Worm (Caenorhabditis elegans) whole organism, young adult: ENCODE results near the gene K11E4.6.

Experiments used
- B0035.1 ChIP-seq: sonication (generic microtip); optimal IDR thresholded peaks from 2 replicates; lab custom pipeline; 2016; ENCODE audit warnings: missing genetic modification characterization, mild to moderate bottlenecking, missing compliant biosample characterization, missing genotype, missing genetic modification reagents
- cebp-1 ChIP-seq, 2 experiments: fragments of 200-800 bp in 1 of 2; sonication (Bioruptor generic) in 1 of 2; sonication (generic microtip) in 1 of 2; IDR thresholded peaks in 1 of 2; optimal IDR thresholded peaks in 1 of 2; 2 replicates each; pipeline versions ENCODE4 v1.3.6 to Lab custom; 2017 to 2022; ENCODE audit warnings: missing compliant biosample characterization in 2 of 2, missing genetic modification characterization in 2 of 2, mild to moderate bottlenecking in 1 of 2, missing genetic modification reagents in 1 of 2, moderate library complexity in 1 of 2
- efl-1 ChIP-seq: fragments of 150-350 bp; optimal IDR thresholded peaks from 2 replicates; lab custom pipeline; 2014; ENCODE audit warnings: missing biosample characterization, missing genetic modification reagents, missing genetic modification characterization
- lir-1 ChIP-seq: fragments of 200-800 bp; sonication (Bioruptor generic); conservative IDR thresholded peaks from 2 replicates; pipeline ENCODE4 v1.3.6; 2022; ENCODE audit warnings: missing genetic modification reagents, missing genetic modification characterization, missing compliant biosample characterization
- nfyb-1 ChIP-seq: fragments of 200-800 bp; sonication (Bioruptor generic); IDR thresholded peaks from 2 replicates; pipeline ENCODE4 v1.3.6; 2022; ENCODE audit warnings: missing genetic modification reagents, missing genetic modification characterization, missing compliant biosample characterization

DNA sequence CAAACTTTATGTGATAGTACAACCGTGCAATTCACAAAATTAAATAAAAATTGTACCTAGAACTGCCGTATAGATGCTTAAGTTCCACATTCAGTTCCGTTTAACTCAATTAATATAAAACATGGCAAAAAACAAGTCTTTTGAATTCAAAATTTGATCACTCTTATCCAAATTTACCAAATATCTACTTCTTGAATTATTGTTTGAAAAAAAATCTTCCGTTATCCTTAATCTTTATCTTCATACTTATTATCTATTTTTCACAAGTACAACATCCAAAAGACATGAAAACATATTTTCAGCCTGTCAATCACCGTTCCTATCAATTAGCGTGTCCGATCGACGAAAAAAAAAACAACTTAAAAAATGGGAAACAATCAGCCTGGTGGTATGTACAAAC is 31.0 kb downstream of the K11E4.6 start, which contains the start of gene aakb-1:
- TF ChIP-seq B0035.1 (tag; lab: Kevin White, UChicago) (no peak), nfyb-1 (GFP tag; lab: Robert Waterston, UW) (no peak), lir-1 (no peak), cebp-1 (GFP tag; IDR thresholded peaks at IDR 0.05; lab: Robert Waterston, UW) (no peak), cebp-1 (tag; optimal IDR thresholded peaks at IDR 0.05; lab: Kevin White, UChicago) (no peak), efl-1 (GFP tag; lab: Kevin White, UChicago) (no peak)
